Fruit fly (Drosophila melanogaster): Measurements from ENCODE around the gene Qsox3.

The Qsox3 gene

DNA sequence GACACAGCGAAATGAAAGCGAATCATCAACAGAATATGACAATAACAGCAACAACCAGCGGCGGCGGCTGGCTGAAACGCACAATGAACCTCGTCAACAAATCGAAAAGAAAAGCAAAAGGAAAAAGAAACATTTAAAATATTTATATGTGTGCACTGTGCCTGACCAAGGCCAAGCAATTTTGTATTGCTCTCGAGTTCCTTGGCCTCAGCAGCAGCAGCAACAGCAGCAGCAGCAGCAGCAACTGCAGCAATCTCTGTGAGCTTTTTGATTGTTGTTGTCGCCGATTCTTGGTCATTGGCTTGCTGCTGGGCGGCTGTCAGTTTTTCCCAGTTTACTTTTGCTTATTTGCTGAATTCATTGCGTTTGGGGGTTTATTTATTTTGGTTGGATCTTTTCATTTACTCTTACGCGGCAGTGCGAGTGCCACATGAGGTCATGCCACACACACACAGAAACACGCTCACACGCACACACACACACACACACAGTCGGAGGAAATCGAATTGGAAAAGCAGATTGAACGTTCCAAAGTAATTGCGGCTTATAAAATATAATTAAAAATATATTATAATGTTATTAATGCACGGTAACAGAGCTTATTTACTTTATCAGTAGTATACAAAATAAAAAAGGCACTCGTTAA is 32.5 kb downstream of the Qsox3 start:
- TF ChIP-seq sv (GFP tag; optimal IDR thresholded peaks at IDR 0.05) (no peak), GATAd (GFP tag; optimal IDR thresholded peaks at IDR 0.05) (no peak), Dif (GFP tag; optimal IDR thresholded peaks at IDR 0.05; ENCODE audit: partially characterized antibody) (no peak), jim (GFP tag; optimal IDR thresholded peaks at IDR 0.05) (no peak), CG32264 (GFP tag; optimal IDR thresholded peaks at IDR 0.05) (no peak), Abd-B (GFP tag; optimal IDR thresholded peaks at IDR 0.05) (no peak), Jra (GFP tag; optimal IDR thresholded peaks at IDR 0.05) (no peak), h (GFP tag; optimal IDR thresholded peaks at IDR 0.05) (no peak), CG9705 (GFP tag; optimal IDR thresholded peaks at IDR 0.05) (no peak), tai (GFP tag; optimal IDR thresholded peaks at IDR 0.05) (no peak), rgr (GFP tag; optimal IDR thresholded peaks at IDR 0.05) (peak; percentile 21), fru (GFP tag; optimal IDR thresholded peaks at IDR 0.05) (no peak), woc (GFP tag; optimal IDR thresholded peaks at IDR 0.05) (no peak), Myc (optimal IDR thresholded peaks at IDR 0.05) (no peak), psq (GFP tag; optimal IDR thresholded peaks at IDR 0.05) (peak; percentile 38), CrebA (GFP tag; optimal IDR thresholded peaks at IDR 0.05; ENCODE audit: borderline replicate concordance) (no peak), HLH106 (tag; optimal IDR thresholded peaks at IDR 0.05) (no peak), ey (GFP tag; optimal IDR thresholded peaks at IDR 0.05) (no peak), Hnf4 (GFP tag; optimal IDR thresholded peaks at IDR 0.05) (peak; percentile 3), Dfd (GFP tag; optimal IDR thresholded peaks at IDR 0.05) (peak; percentile 88), br (GFP tag; optimal IDR thresholded peaks at IDR 0.05) (peak; percentile 28), usp (GFP tag; optimal IDR thresholded peaks at IDR 0.05) (no peak), dmrt93B (GFP tag; optimal IDR thresholded peaks at IDR 0.05) (no peak), sage (GFP tag; optimal IDR thresholded peaks at IDR 0.05) (no peak), lola (GFP tag; optimal IDR thresholded peaks at IDR 0.05) (no peak), Rel (GFP tag; optimal IDR thresholded peaks at IDR 0.05) (no peak), Rel (tag; optimal IDR thresholded peaks at IDR 0.05) (peak; percentile 50), brk (GFP tag; optimal IDR thresholded peaks at IDR 0.05) (no peak)

DNA sequence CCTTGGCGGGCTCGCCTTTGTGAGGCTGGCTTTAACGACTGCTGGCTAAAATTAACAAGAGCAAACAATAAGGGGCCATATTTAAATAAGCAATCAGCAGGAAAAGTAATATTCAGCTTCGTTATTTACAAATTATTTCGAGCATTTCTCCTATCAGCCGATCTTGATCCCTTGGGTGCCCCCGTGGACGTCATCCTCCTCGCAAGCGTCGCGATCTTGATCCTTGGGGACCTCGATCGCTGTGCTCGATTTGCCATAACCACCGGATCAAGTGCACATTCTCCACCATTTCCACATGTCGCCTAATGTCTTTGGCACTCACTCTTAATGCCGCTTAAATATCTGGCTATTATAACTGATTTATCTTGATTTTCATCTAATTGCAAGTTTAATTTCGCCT is 33.0 kb downstream of the Qsox3 start:
- TF ChIP-seq GATAd (GFP tag; optimal IDR thresholded peaks at IDR 0.05) (no peak), tai (GFP tag; optimal IDR thresholded peaks at IDR 0.05) (no peak), Myc (optimal IDR thresholded peaks at IDR 0.05) (no peak), Sp1 (GFP tag; optimal IDR thresholded peaks at IDR 0.05) (no peak)

DNA sequence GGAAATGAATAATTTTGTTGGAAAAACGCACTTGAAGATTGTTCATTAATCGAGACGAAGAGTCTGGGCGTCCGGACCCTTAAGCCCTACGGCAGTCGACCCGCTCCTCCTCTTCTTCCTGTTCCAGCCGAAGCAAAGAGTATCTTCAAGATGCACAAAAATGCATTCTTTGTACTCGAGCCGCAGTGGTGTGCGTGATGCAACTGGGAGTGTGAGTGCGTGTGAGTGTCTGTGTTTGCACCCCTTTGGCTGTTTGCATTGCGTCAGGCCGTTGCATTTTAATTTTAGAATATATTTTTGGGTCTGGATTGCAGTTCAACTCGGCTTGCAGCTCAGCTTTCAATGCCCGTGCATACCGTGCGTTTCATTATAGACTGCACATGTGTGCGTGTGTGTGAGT is 34.1 kb downstream of the Qsox3 start:
- TF ChIP-seq woc (GFP tag; optimal IDR thresholded peaks at IDR 0.05) (no peak), Vsx2 (GFP tag; optimal IDR thresholded peaks at IDR 0.05; ENCODE audit: partially characterized antibody) (no peak), h (GFP tag; optimal IDR thresholded peaks at IDR 0.05) (no peak), CG32264 (GFP tag; optimal IDR thresholded peaks at IDR 0.05) (no peak), pan (optimal IDR thresholded peaks at IDR 0.05) (no peak), Dif (GFP tag; optimal IDR thresholded peaks at IDR 0.05; ENCODE audit: partially characterized antibody) (no peak), sv (GFP tag; optimal IDR thresholded peaks at IDR 0.05) (no peak), br (GFP tag; optimal IDR thresholded peaks at IDR 0.05) (no peak), Jra (GFP tag; optimal IDR thresholded peaks at IDR 0.05) (no peak), rgr (GFP tag; optimal IDR thresholded peaks at IDR 0.05) (no peak), Mio (GFP tag; optimal IDR thresholded peaks at IDR 0.05) (no peak), Abd-B (GFP tag; optimal IDR thresholded peaks at IDR 0.05) (no peak), Hr83 (GFP tag; optimal IDR thresholded peaks at IDR 0.05; ENCODE audit: poor library complexity, severe bottlenecking) (no peak), dsf (GFP tag; optimal IDR thresholded peaks at IDR 0.05; ENCODE audit: borderline replicate concordance) (no peak), Dfd (GFP tag; optimal IDR thresholded peaks at IDR 0.05) (no peak), dmrt93B (GFP tag; optimal IDR thresholded peaks at IDR 0.05) (no peak), fru (GFP tag; optimal IDR thresholded peaks at IDR 0.05) (no peak)

DNA sequence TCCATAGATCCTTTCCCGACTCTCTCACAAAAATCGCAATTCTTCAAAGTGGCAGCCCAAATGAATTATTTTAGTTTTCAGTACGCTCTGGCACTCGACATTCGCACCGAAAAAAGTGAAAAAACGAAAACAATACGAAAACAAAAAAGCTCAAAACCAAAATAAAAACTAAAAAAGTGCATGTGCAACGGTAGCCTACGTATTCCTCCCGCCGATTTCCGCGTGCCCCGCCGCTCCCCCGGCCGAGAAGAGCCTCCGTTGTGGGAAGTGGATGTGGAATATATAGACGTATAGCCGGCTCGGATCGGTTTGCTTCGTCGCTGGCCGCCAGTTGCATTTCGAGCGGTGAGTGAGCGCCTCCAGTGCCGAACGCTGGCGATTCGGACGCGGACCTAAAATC is 36.5 kb downstream of the Qsox3 start:
- no peak for TF ChIP-seq OdsH (GFP tag; optimal IDR thresholded peaks at IDR 0.05)
- TF ChIP-seq dl (GFP tag; optimal IDR thresholded peaks at IDR 0.05; ENCODE audit: insufficient read depth in 1 of 2, partially characterized antibody in 2 of 2) = no peak
- no peak for TF ChIP-seq fru (GFP tag; optimal IDR thresholded peaks at IDR 0.05)
- TF ChIP-seq Hr78 (GFP tag; optimal IDR thresholded peaks at IDR 0.05) = no peak
- no peak for TF ChIP-seq sv (GFP tag; optimal IDR thresholded peaks at IDR 0.05)
- TF ChIP-seq pan (optimal IDR thresholded peaks at IDR 0.05) = no peak
- TF ChIP-seq ey (GFP tag; optimal IDR thresholded peaks at IDR 0.05) = no peak
- TF ChIP-seq N (GFP tag; optimal IDR thresholded peaks at IDR 0.05) = no peak
